Fruit fly (Drosophila melanogaster) whole organism, prepupa: ENCODE data around the gene CG8861.

ENCODE experiments used
- Met ChIP-seq: fragments of 200-800 bp; sonication (Bioruptor generic); optimal IDR thresholded peaks from 3 replicates; lab custom pipeline; 2016; ENCODE audit warnings: missing biosample characterization, missing genetic modification characterization
- fd59A ChIP-seq: fragments of 200-800 bp; sonication (Bioruptor generic); optimal IDR thresholded peaks from 2 replicates; lab custom pipeline; 2017; ENCODE audit warnings: missing biosample characterization, mild to moderate bottlenecking, missing genetic modification characterization, missing genetic modification reagents
- lz ChIP-seq: fragments of 200-800 bp; sonication (Bioruptor generic); optimal IDR thresholded peaks from 3 replicates; lab custom pipeline; 2016; ENCODE audit warnings: missing biosample characterization, missing genetic modification characterization
- spab ChIP-seq: fragments of 200-800 bp; sonication (Bioruptor generic); optimal IDR thresholded peaks from 2 replicates; lab custom pipeline; 2017; ENCODE audit warnings: missing biosample characterization, mild to moderate bottlenecking, missing genetic modification characterization, missing genetic modification reagents

DNA sequence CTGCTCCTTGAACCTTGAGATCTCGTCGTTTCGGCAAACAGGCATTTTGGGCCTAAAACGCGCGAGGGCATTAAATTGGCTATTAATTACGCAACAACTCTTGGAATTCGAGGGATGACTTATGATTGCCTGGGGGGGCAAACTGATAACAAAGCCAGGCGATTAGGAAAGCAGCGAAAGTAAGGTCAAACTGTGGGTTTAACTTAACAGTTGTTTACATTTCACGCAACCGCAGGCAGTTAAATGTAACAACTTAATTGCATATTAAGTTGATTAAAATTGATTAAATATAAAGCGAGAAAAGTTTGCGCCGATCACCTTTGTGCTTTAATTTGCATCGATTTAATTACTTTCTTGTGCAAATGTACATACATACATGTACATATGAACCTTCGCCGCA, 40.6 kb downstream of the CG8861 start:
- TF ChIP-seq fd59A (GFP tag; lab: Kevin White, UChicago) (no peak), lz (GFP tag; lab: Kevin White, UChicago) (no peak), Met (GFP tag; lab: Kevin White, UChicago) (no peak), spab (GFP tag; lab: Kevin White, UChicago) (no peak)
